Worm (Caenorhabditis elegans) whole organism, L2 larva: ENCODE results near the gene T25B9.4.

ENCODE experiments used
- alr-1 ChIP-seq: fragments of 150-350 bp; optimal IDR thresholded peaks from 2 replicates; lab custom pipeline; 2014; ENCODE audit warnings: missing biosample characterization, missing genetic modification characterization
- aly-2 ChIP-seq: fragments of 150-350 bp; optimal IDR thresholded peaks from 2 replicates; lab custom pipeline; 2014; ENCODE audit warnings: missing biosample characterization, missing genetic modification characterization
- ama-1 ChIP-seq: fragments of 150-350 bp; optimal IDR thresholded peaks from 2 replicates; lab custom pipeline; 2018; ENCODE audit warnings: inconsistent platforms
- blmp-1 ChIP-seq: sonication (generic microtip); optimal IDR thresholded peaks from 2 replicates; lab custom pipeline; 2017; ENCODE audit warnings: missing genetic modification characterization, mild to moderate bottlenecking, missing compliant biosample characterization, antibody characterized with exemption, moderate library complexity; ENCODE audit not compliant: insufficient read depth
- ceh-82 ChIP-seq: fragments of 150-350 bp; optimal IDR thresholded peaks from 2 replicates; lab custom pipeline; 2014; ENCODE audit warnings: missing biosample characterization, missing genetic modification characterization
- crh-2 ChIP-seq: sonication (generic microtip); optimal IDR thresholded peaks from 2 replicates; lab custom pipeline; 2017; ENCODE audit warnings: missing biosample characterization, missing genetic modification characterization
- egl-27 ChIP-seq: sonication (generic microtip); optimal IDR thresholded peaks from 3 replicates; lab custom pipeline; 2017; ENCODE audit warnings: missing biosample characterization, missing genetic modification reagents, missing genetic modification characterization
- elt-1 ChIP-seq: fragments of 150-350 bp; optimal IDR thresholded peaks from 2 replicates; lab custom pipeline; 2014; ENCODE audit warnings: missing biosample characterization, missing genetic modification characterization
- elt-3 ChIP-seq: sonication (generic microtip); optimal IDR thresholded peaks from 2 replicates; lab custom pipeline; 2017; ENCODE audit warnings: missing biosample characterization, missing genetic modification characterization
- fos-1 ChIP-seq: fragments of 150-350 bp; optimal IDR thresholded peaks from 2 replicates; lab custom pipeline; 2014; ENCODE audit warnings: missing biosample characterization, missing genetic modification characterization
- lin-13 ChIP-seq: fragments of 150-350 bp; optimal IDR thresholded peaks from 2 replicates; lab custom pipeline; 2014; ENCODE audit warnings: missing biosample characterization, missing genetic modification reagents, missing genetic modification characterization
- lin-39 ChIP-seq: fragments of 150-350 bp; optimal IDR thresholded peaks from 2 replicates; lab custom pipeline; 2014; ENCODE audit warnings: missing biosample characterization, missing genetic modification reagents, missing genetic modification characterization
- lsy-2 ChIP-seq, 2 experiments: fragments of 150-350 bp in 1 of 2; sonication (generic microtip) in 1 of 2; optimal IDR thresholded peaks; 2 replicates each; lab custom pipeline; 2014 to 2017; ENCODE audit warnings: missing biosample characterization in 2 of 2, missing genetic modification characterization in 2 of 2
- mbf-1 ChIP-seq: sonication (generic microtip); optimal IDR thresholded peaks from 2 replicates; lab custom pipeline; 2017; ENCODE audit warnings: missing biosample characterization, missing genetic modification characterization
- mdl-1 ChIP-seq, 2 experiments: fragments of 150-350 bp in 1 of 2; sonication (generic microtip) in 1 of 2; optimal IDR thresholded peaks; 2 replicates each; lab custom pipeline; 2017; ENCODE audit warnings: missing biosample characterization in 2 of 2, missing genetic modification characterization in 2 of 2
- nhr-10 ChIP-seq: sonication (generic microtip); optimal IDR thresholded peaks from 2 replicates; lab custom pipeline; 2017; ENCODE audit warnings: missing biosample characterization, missing genetic modification characterization
- nhr-12 ChIP-seq: fragments of 150-350 bp; optimal IDR thresholded peaks from 2 replicates; lab custom pipeline; 2014; ENCODE audit warnings: missing biosample characterization, missing genetic modification characterization
- nhr-129 ChIP-seq: fragments of 150-350 bp; optimal IDR thresholded peaks from 2 replicates; lab custom pipeline; 2014; ENCODE audit warnings: missing biosample characterization, missing genetic modification characterization
- nhr-21 ChIP-seq: fragments of 150-350 bp; optimal IDR thresholded peaks from 2 replicates; lab custom pipeline; 2014; ENCODE audit warnings: missing biosample characterization, missing genetic modification characterization
- nhr-23 ChIP-seq: fragments of 150-350 bp; optimal IDR thresholded peaks from 2 replicates; lab custom pipeline; 2014; ENCODE audit warnings: missing biosample characterization, missing genetic modification reagents, missing genetic modification characterization
- nhr-237 ChIP-seq: fragments of 150-350 bp; optimal IDR thresholded peaks from 2 replicates; lab custom pipeline; 2014; ENCODE audit warnings: missing biosample characterization, missing genetic modification characterization
- nhr-25 ChIP-seq: fragments of 150-350 bp; sonication (generic microtip); optimal IDR thresholded peaks from 3 replicates; lab custom pipeline; 2014; ENCODE audit warnings: missing biosample characterization, missing genetic modification characterization
- nhr-77 ChIP-seq: fragments of 150-350 bp; optimal IDR thresholded peaks from 2 replicates; lab custom pipeline; 2014; ENCODE audit warnings: missing biosample characterization, missing genetic modification characterization
- peb-1 ChIP-seq: fragments of 150-350 bp; optimal IDR thresholded peaks from 2 replicates; lab custom pipeline; 2014; ENCODE audit warnings: missing biosample characterization, missing genetic modification characterization
- sem-4 ChIP-seq: fragments of 150-350 bp; optimal IDR thresholded peaks from 2 replicates; lab custom pipeline; 2014; ENCODE audit warnings: missing biosample characterization, missing genetic modification reagents, missing genetic modification characterization
- skn-1 ChIP-seq: sonication (generic microtip); optimal IDR thresholded peaks from 2 replicates; lab custom pipeline; 2017; ENCODE audit warnings: missing biosample characterization, missing genetic modification characterization
- sma-3 ChIP-seq: sonication (generic microtip); optimal IDR thresholded peaks from 2 replicates; lab custom pipeline; 2016; ENCODE audit warnings: missing genetic modification reagents, missing genetic modification characterization, missing compliant biosample characterization
- sma-9 ChIP-seq, 2 experiments: fragments of 150-350 bp in 1 of 2; sonication (generic microtip) in 1 of 2; optimal IDR thresholded peaks; 2 replicates each; lab custom pipeline; 2014 to 2016; ENCODE audit warnings: missing genetic modification characterization in 2 of 2, mild to moderate bottlenecking in 1 of 2, missing biosample characterization in 1 of 2, missing compliant biosample characterization in 1 of 2, missing genetic modification reagents in 1 of 2, moderate library complexity in 1 of 2
- unc-62 ChIP-seq: fragments of 150-350 bp; optimal IDR thresholded peaks from 2 replicates; lab custom pipeline; 2014; ENCODE audit warnings: missing biosample characterization, missing genetic modification reagents, missing genetic modification characterization
- zag-1 ChIP-seq: fragments of 150-350 bp; optimal IDR thresholded peaks from 2 replicates; lab custom pipeline; 2014; ENCODE audit warnings: missing biosample characterization, missing genetic modification characterization
- ztf-1 ChIP-seq: fragments of 200-800 bp; sonication (Bioruptor generic); conservative IDR thresholded peaks from 2 replicates; pipeline ENCODE4 v1.3.6; 2022; ENCODE audit warnings: missing genetic modification characterization, missing compliant biosample characterization
- ztf-11 ChIP-seq: sonication (generic microtip); optimal IDR thresholded peaks from 2 replicates; lab custom pipeline; 2017; ENCODE audit warnings: missing biosample characterization, missing genetic modification characterization

T25B9.4 gene

DNA sequence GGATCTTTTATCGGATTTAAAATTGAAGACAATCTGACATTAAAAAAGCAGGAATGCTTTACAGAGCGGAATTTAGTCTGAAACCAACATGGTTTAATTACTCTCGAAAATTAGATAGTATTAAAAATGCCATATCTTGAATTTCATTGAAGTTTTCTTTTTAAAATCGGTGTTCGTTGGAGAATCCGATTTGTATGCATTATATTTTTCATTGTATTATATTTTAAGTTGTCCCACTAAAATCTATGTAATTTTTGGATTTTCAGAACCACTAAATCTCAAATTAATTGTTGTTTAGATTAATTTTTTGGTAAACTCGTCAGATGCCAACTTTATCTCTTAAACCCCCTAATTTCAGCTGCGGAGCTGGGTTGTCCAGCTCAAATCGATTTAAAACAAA is 21.1 kb upstream of the T25B9.4 start:
- TF ChIP-seq elt-1 (tag; lab: Kevin White, UChicago): no peak
- peak; percentile 16 for TF ChIP-seq nhr-25 (tag; lab: Kevin White, UChicago)
- TF ChIP-seq nhr-77 (tag; lab: Kevin White, UChicago): no peak
- no peak for TF ChIP-seq ztf-1 (GFP tag; lab: Robert Waterston, UW)

ce11 chrIV:10777600-10777999 is 20.1 kb upstream of the T25B9.4 start:
- TF ChIP-seq nhr-23 (tag; lab: Kevin White, UChicago) (no peak), crh-2 (tag; lab: Kevin White, UChicago) (no peak), peb-1 (no peak), nhr-12 (tag; lab: Kevin White, UChicago) (no peak)

ce11 chrIV:10777076-10777475 is 19.6 kb upstream of the T25B9.4 start:
- no peak for TF ChIP-seq nhr-129 (tag; lab: Kevin White, UChicago)
- no peak for TF ChIP-seq lsy-2 (tag; optimal IDR thresholded peaks at IDR 0.05; lab: Kevin White, UChicago)
- TF ChIP-seq sma-9 (GFP tag; optimal IDR thresholded peaks at IDR 0.05; lab: Kevin White, UChicago): peak; percentile 74
- TF ChIP-seq sma-9 (tag; optimal IDR thresholded peaks at IDR 0.05; lab: Kevin White, UChicago): no peak
- TF ChIP-seq nhr-21: peak; percentile 2
- no peak for TF ChIP-seq ceh-82 (tag; lab: Kevin White, UChicago)
- peak; percentile 73 for TF ChIP-seq sma-3 (GFP tag; lab: Kevin White, UChicago)
- TF ChIP-seq blmp-1 (tag; lab: Kevin White, UChicago): peak; percentile 77
- TF ChIP-seq aly-2 (tag; lab: Kevin White, UChicago): no peak
- peak; percentile 48 for TF ChIP-seq nhr-25 (tag; lab: Kevin White, UChicago)

DNA sequence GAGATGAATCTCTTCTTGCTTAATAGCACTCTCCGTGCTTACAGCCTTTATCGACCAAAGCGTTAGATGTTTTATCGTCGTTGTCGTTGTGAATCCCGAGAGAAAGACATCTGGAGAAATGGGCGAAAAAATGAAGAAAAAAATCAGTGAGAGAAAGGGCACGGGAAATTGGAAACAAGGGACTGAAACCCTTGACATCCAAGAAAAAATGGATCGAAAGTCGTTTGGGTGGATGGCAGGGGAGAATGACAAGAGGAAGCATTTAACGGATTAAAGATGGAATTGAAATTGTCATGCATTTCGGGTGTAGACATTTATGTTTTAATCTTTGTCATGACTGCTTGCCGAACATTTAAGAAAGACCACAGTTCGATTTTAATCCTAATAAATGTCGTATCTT is 16.3 kb upstream of the T25B9.4 start, which contains the start of gene inpp-1:
inpp-1 (minus strand) TSS at position 101 of the 400 bp plus-strand sequence.
- TF ChIP-seq sma-9 (GFP tag; optimal IDR thresholded peaks at IDR 0.05; lab: Kevin White, UChicago) (no peak), sma-9 (tag; optimal IDR thresholded peaks at IDR 0.05; lab: Kevin White, UChicago) (no peak), mdl-1 (tag; optimal IDR thresholded peaks at IDR 0.05; lab: Kevin White, UChicago) (no peak), alr-1 (tag; lab: Kevin White, UChicago) (no peak), sem-4 (no peak), mbf-1 (tag; lab: Kevin White, UChicago) (no peak), egl-27 (tag; lab: Kevin White, UChicago) (no peak), peb-1 (no peak), sma-3 (GFP tag; lab: Kevin White, UChicago) (no peak), nhr-237 (tag; lab: Kevin White, UChicago) (no peak), blmp-1 (tag; lab: Kevin White, UChicago) (no peak), lin-13 (GFP tag; lab: Kevin White, UChicago) (no peak), nhr-23 (tag; lab: Kevin White, UChicago) (no peak), fos-1 (tag; lab: Kevin White, UChicago) (no peak), elt-3 (tag; lab: Kevin White, UChicago) (no peak)

ce11 chrIV:10771296-10771695 is 13.8 kb upstream of the T25B9.4 start:
- no peak for TF ChIP-seq skn-1 (tag; lab: Kevin White, UChicago)
- no peak for TF ChIP-seq zag-1 (tag; lab: Kevin White, UChicago)
- TF ChIP-seq ztf-11 (tag; lab: Kevin White, UChicago): no peak
- TF ChIP-seq lin-13 (GFP tag; lab: Kevin White, UChicago): no peak
- no peak for TF ChIP-seq sma-9 (GFP tag; optimal IDR thresholded peaks at IDR 0.05; lab: Kevin White, UChicago)
- no peak for TF ChIP-seq sma-9 (tag; optimal IDR thresholded peaks at IDR 0.05; lab: Kevin White, UChicago)
- no peak for TF ChIP-seq nhr-25 (tag; lab: Kevin White, UChicago)
- no peak for TF ChIP-seq unc-62 (GFP tag; lab: Kevin White, UChicago)
- TF ChIP-seq ztf-1 (GFP tag; lab: Robert Waterston, UW): no peak
- TF ChIP-seq fos-1 (tag; lab: Kevin White, UChicago): no peak
- no peak for TF ChIP-seq nhr-77 (tag; lab: Kevin White, UChicago)
- TF ChIP-seq nhr-10: no peak
- no peak for TF ChIP-seq mbf-1 (tag; lab: Kevin White, UChicago)
- no peak for TF ChIP-seq lsy-2 (tag; optimal IDR thresholded peaks at IDR 0.05; lab: Kevin White, UChicago)
- TF ChIP-seq ama-1 (lab: Kevin White, UChicago): no peak
- TF ChIP-seq nhr-12 (tag; lab: Kevin White, UChicago): no peak
- TF ChIP-seq lin-39 (tag; lab: Kevin White, UChicago): no peak
